Fruit fly (Drosophila melanogaster) whole organism, prepupa: Measurements from ENCODE around the gene PGS1.

ENCODE experiments used
- Blimp-1 ChIP-seq: fragments of 200-800 bp; sonication (Bioruptor generic); optimal IDR thresholded peaks from 3 replicates; lab custom pipeline; 2017; ENCODE audit warnings: missing biosample characterization, missing genetic modification characterization, mild to moderate bottlenecking, moderate library complexity, missing genetic modification reagents
- CG11762 ChIP-seq: fragments of 200-800 bp; sonication (Bioruptor generic); optimal IDR thresholded peaks from 3 replicates; lab custom pipeline; 2016; ENCODE audit warnings: missing biosample characterization, missing genetic modification characterization; ENCODE audit not compliant: insufficient read depth
- CG15336 ChIP-seq: fragments of 200-800 bp; sonication (Bioruptor generic); IDR thresholded peaks from 2 replicates; pipeline ENCODE4 v1.3.6; 2022; ENCODE audit warnings: missing biosample characterization, missing genetic modification characterization
- CG16779 ChIP-seq: fragments of 200-800 bp; sonication (Bioruptor generic); optimal IDR thresholded peaks from 3 replicates; lab custom pipeline; 2017; ENCODE audit warnings: missing biosample characterization, mild to moderate bottlenecking, missing genetic modification characterization
- CG3032 ChIP-seq: fragments of 200-800 bp; optimal IDR thresholded peaks from 2 replicates; lab custom pipeline; 2019; ENCODE audit warnings: missing biosample characterization, mild to moderate bottlenecking, missing genetic modification characterization, moderate library complexity
- CG31627 ChIP-seq: fragments of 200-800 bp; sonication (Bioruptor generic); optimal IDR thresholded peaks from 3 replicates; lab custom pipeline; 2016; ENCODE audit warnings: missing biosample characterization, missing genetic modification characterization
- CG32006 ChIP-seq: fragments of 200-800 bp; sonication (Bioruptor generic); optimal IDR thresholded peaks from 3 replicates; lab custom pipeline; 2017; ENCODE audit warnings: missing biosample characterization, mild to moderate bottlenecking, missing genetic modification characterization
- CG3919 ChIP-seq: fragments of 200-800 bp; sonication (Bioruptor generic); optimal IDR thresholded peaks from 3 replicates; lab custom pipeline; 2016; ENCODE audit warnings: missing biosample characterization, missing genetic modification characterization
- CG4318 ChIP-seq: fragments of 200-800 bp; sonication (Bioruptor generic); optimal IDR thresholded peaks from 3 replicates; lab custom pipeline; 2017; ENCODE audit warnings: missing biosample characterization, mild to moderate bottlenecking, missing genetic modification characterization
- CG6163 ChIP-seq: fragments of 200-800 bp; sonication (Bioruptor generic); IDR thresholded peaks from 3 replicates; pipeline ENCODE4 v1.3.6; 2022; ENCODE audit warnings: missing biosample characterization, missing genetic modification characterization
- CG6792 ChIP-seq: fragments of 200-800 bp; sonication (Bioruptor generic); optimal IDR thresholded peaks from 3 replicates; lab custom pipeline; 2016; ENCODE audit warnings: missing biosample characterization, missing genetic modification characterization
- CG6808 ChIP-seq: fragments of 200-800 bp; sonication (Bioruptor generic); optimal IDR thresholded peaks from 3 replicates; lab custom pipeline; 2017; ENCODE audit warnings: missing biosample characterization, missing genetic modification characterization, mild to moderate bottlenecking, moderate library complexity, missing genetic modification reagents
- CG7368 ChIP-seq: fragments of 200-800 bp; sonication (Bioruptor generic); optimal IDR thresholded peaks from 3 replicates; lab custom pipeline; 2016; ENCODE audit warnings: missing biosample characterization, missing genetic modification characterization
- CG8119 ChIP-seq: fragments of 200-800 bp; sonication (Bioruptor generic); IDR thresholded peaks from 3 replicates; pipeline ENCODE4 v1.3.6; 2022; ENCODE audit warnings: missing biosample characterization, missing genetic modification characterization
- CG8319 ChIP-seq: fragments of 200-800 bp; sonication (Bioruptor generic); optimal IDR thresholded peaks from 3 replicates; lab custom pipeline; 2016; ENCODE audit warnings: missing biosample characterization, missing genetic modification characterization
- CG8632 ChIP-seq: fragments of 200-800 bp; sonication (Bioruptor generic); optimal IDR thresholded peaks from 3 replicates; lab custom pipeline; 2016; ENCODE audit warnings: missing biosample characterization, missing genetic modification characterization
- CG9139 ChIP-seq: fragments of 200-800 bp; sonication (Bioruptor generic); optimal IDR thresholded peaks from 3 replicates; lab custom pipeline; 2017; ENCODE audit warnings: missing biosample characterization, mild to moderate bottlenecking, missing genetic modification characterization
- Eip75B ChIP-seq: fragments of 200-800 bp; sonication (Bioruptor generic); optimal IDR thresholded peaks from 3 replicates; lab custom pipeline; 2016; ENCODE audit warnings: missing biosample characterization, missing genetic modification characterization
- Eip78C ChIP-seq: fragments of 200-800 bp; sonication (Bioruptor generic); peaks from one replicate; lab custom pipeline; 2016; ENCODE audit warnings: missing biosample characterization, missing genetic modification characterization
- Eip93F ChIP-seq: fragments of 200-800 bp; sonication (Bioruptor generic); optimal IDR thresholded peaks from 2 replicates; lab custom pipeline; 2016; ENCODE audit warnings: missing biosample characterization, mild to moderate bottlenecking, missing genetic modification characterization
- Ets21C ChIP-seq: fragments of 200-800 bp; sonication (Bioruptor generic); optimal IDR thresholded peaks from 3 replicates; lab custom pipeline; 2016; ENCODE audit warnings: missing biosample characterization, missing genetic modification characterization
- Ets96B ChIP-seq: fragments of 200-800 bp; optimal IDR thresholded peaks from 2 replicates; lab custom pipeline; 2019; ENCODE audit warnings: missing biosample characterization, mild to moderate bottlenecking, missing genetic modification characterization, moderate library complexity
- Hr38 ChIP-seq: sonication (Bioruptor generic); optimal IDR thresholded peaks from 2 replicates; lab custom pipeline; 2016; ENCODE audit warnings: missing biosample characterization, missing genetic modification characterization
- Met ChIP-seq: fragments of 200-800 bp; sonication (Bioruptor generic); optimal IDR thresholded peaks from 3 replicates; lab custom pipeline; 2016; ENCODE audit warnings: missing biosample characterization, missing genetic modification characterization
- OdsH ChIP-seq: fragments of 200-800 bp; sonication (Bioruptor generic); optimal IDR thresholded peaks from 3 replicates; lab custom pipeline; 2016; ENCODE audit warnings: missing biosample characterization, missing genetic modification characterization
- Smox ChIP-seq: fragments of 200-800 bp; sonication (Bioruptor generic); optimal IDR thresholded peaks from 3 replicates; lab custom pipeline; 2016; ENCODE audit warnings: missing biosample characterization, missing genetic modification characterization
- Sox14 ChIP-seq: fragments of 200-800 bp; sonication (Bioruptor generic); optimal IDR thresholded peaks from 3 replicates; lab custom pipeline; 2016; ENCODE audit warnings: missing biosample characterization, missing genetic modification characterization
- Sox15 ChIP-seq: fragments of 200-800 bp; sonication (Bioruptor generic); optimal IDR thresholded peaks from 3 replicates; lab custom pipeline; 2016; ENCODE audit warnings: missing biosample characterization, missing genetic modification characterization
- acj6 ChIP-seq: fragments of 200-800 bp; sonication (Bioruptor generic); optimal IDR thresholded peaks from 3 replicates; lab custom pipeline; 2016; ENCODE audit warnings: missing biosample characterization, missing genetic modification characterization
- cyc ChIP-seq: fragments of 200-800 bp; sonication (Bioruptor generic); optimal IDR thresholded peaks from 3 replicates; lab custom pipeline; 2016; ENCODE audit warnings: missing biosample characterization, missing genetic modification characterization
- dac ChIP-seq: fragments of 200-800 bp; sonication (Bioruptor generic); optimal IDR thresholded peaks from 2 replicates; lab custom pipeline; 2017; ENCODE audit warnings: missing biosample characterization, mild to moderate bottlenecking, missing genetic modification characterization
- dsx ChIP-seq: fragments of 200-800 bp; optimal IDR thresholded peaks from 3 replicates; lab custom pipeline; 2019; ENCODE audit warnings: missing biosample characterization, mild to moderate bottlenecking, missing genetic modification characterization, moderate library complexity; ENCODE audit not compliant: poor library complexity, severe bottlenecking
- eg ChIP-seq: fragments of 200-800 bp; sonication (Bioruptor generic); IDR thresholded peaks from 3 replicates; pipeline ENCODE4 v1.3.6; 2022; ENCODE audit warnings: missing biosample characterization, missing genetic modification characterization
- esn ChIP-seq: fragments of 200-800 bp; sonication (Bioruptor generic); optimal IDR thresholded peaks from 2 replicates; lab custom pipeline; 2016; ENCODE audit warnings: missing biosample characterization, mild to moderate bottlenecking, missing genetic modification characterization, moderate library complexity
- fd59A ChIP-seq: fragments of 200-800 bp; sonication (Bioruptor generic); optimal IDR thresholded peaks from 2 replicates; lab custom pipeline; 2017; ENCODE audit warnings: missing biosample characterization, mild to moderate bottlenecking, missing genetic modification characterization, missing genetic modification reagents
- fd85E ChIP-seq: fragments of 200-800 bp; sonication (Bioruptor generic); optimal IDR thresholded peaks from 3 replicates; lab custom pipeline; 2016; ENCODE audit warnings: missing biosample characterization, missing genetic modification characterization
- fkh ChIP-seq: fragments of 200-800 bp; sonication (Bioruptor generic); optimal IDR thresholded peaks from 3 replicates; lab custom pipeline; 2017; ENCODE audit warnings: missing biosample characterization, mild to moderate bottlenecking, missing genetic modification characterization, moderate library complexity
- lz ChIP-seq: fragments of 200-800 bp; sonication (Bioruptor generic); optimal IDR thresholded peaks from 3 replicates; lab custom pipeline; 2016; ENCODE audit warnings: missing biosample characterization, missing genetic modification characterization
- net ChIP-seq: fragments of 200-800 bp; sonication (Bioruptor generic); optimal IDR thresholded peaks from 3 replicates; lab custom pipeline; 2016; ENCODE audit warnings: missing biosample characterization, missing genetic modification characterization
- salr ChIP-seq, 2 experiments: fragments of 200-800 bp; sonication (Bioruptor generic); optimal IDR thresholded peaks; 3 replicates each; lab custom pipeline; 2016 to 2018; ENCODE audit warnings: missing biosample characterization in 2 of 2, missing genetic modification characterization in 2 of 2, mild to moderate bottlenecking in 1 of 2
- ss ChIP-seq, 2 experiments: fragments of 200-800 bp; sonication (Bioruptor generic); optimal IDR thresholded peaks; 2 replicates in 1 of 2; 3 replicates in 1 of 2; lab custom pipeline; 2017 to 2018; ENCODE audit warnings: mild to moderate bottlenecking in 2 of 2, missing biosample characterization in 2 of 2, missing genetic modification characterization in 2 of 2, moderate library complexity in 1 of 2
- svp ChIP-seq: fragments of 200-800 bp; sonication (Bioruptor generic); peaks from one replicate; lab custom pipeline; 2016; ENCODE audit warnings: missing biosample characterization, missing genetic modification characterization
- topi ChIP-seq: fragments of 200-800 bp; sonication (Bioruptor generic); optimal IDR thresholded peaks from 3 replicates; lab custom pipeline; 2016; ENCODE audit warnings: missing biosample characterization, missing genetic modification characterization
- vri ChIP-seq: fragments of 200-800 bp; sonication (Bioruptor generic); optimal IDR thresholded peaks from 3 replicates; lab custom pipeline; 2016; ENCODE audit warnings: missing biosample characterization, mild to moderate bottlenecking, missing genetic modification characterization

Gene PGS1

dm6 chr3R:18787237-18787636 lies 41.4 kb upstream of the PGS1 start (continued):
- TF ChIP-seq Sox14 (GFP tag; lab: Kevin White, UChicago) (peak; percentile 19), Smox (GFP tag; lab: Kevin White, UChicago) (peak; percentile 30), ss (GFP tag; optimal IDR thresholded peaks at IDR 0.05; lab: Kevin White, UChicago) (no peak), net (GFP tag; lab: Kevin White, UChicago) (no peak), lz (GFP tag; lab: Kevin White, UChicago) (peak; percentile 30), acj6 (peak; percentile 45), Ets96B (tag; lab: Kevin White, UChicago) (peak; percentile 81), CG6163 (GFP tag; lab: Robert Waterston, UW) (peak; percentile 83), Eip75B (GFP tag; lab: Kevin White, UChicago) (peak; percentile 38), CG9139 (GFP tag; lab: Kevin White, UChicago) (no peak), dac (GFP tag; lab: Kevin White, UChicago) (no peak), CG8319 (GFP tag; lab: Kevin White, UChicago) (peak; percentile 72), OdsH (GFP tag; lab: Kevin White, UChicago) (peak; percentile 44), CG4318 (peak; percentile 10), CG7368 (peak; percentile 68)

dm6 chr3R:18785741-18786140 lies 39.9 kb upstream of the PGS1 start:
- TF ChIP-seq Blimp-1 (peak; percentile 59), fkh (peak; percentile 50), esn (GFP tag; lab: Kevin White, UChicago) (no peak), svp (GFP tag; lab: Kevin White, UChicago) (peak; percentile 53), Eip78C (GFP tag; lab: Kevin White, UChicago) (peak; percentile 59), topi (GFP tag; lab: Kevin White, UChicago) (no peak)

- TF ChIP-seq Eip75B (GFP tag; lab: Kevin White, UChicago) (no peak), CG32006 (no peak)
Measured at dm6 chr3R:18783191-18783590, 37.4 kb upstream of the PGS1 start.

dm6 chr3R:18758548-18759257 lies 12.9 kb upstream of the PGS1 start, which contains the start of gene Epg5:
Gene Epg5, minus strand, starts transcription at chr3R:18758873.
- TF ChIP-seq dsx: no peak
- no peak for TF ChIP-seq CG8319 (GFP tag; lab: Kevin White, UChicago)
- TF ChIP-seq net (GFP tag; lab: Kevin White, UChicago): no peak
- TF ChIP-seq CG3919 (GFP tag; lab: Kevin White, UChicago): no peak
- peak; percentile 86 for TF ChIP-seq CG31627 (GFP tag; lab: Kevin White, UChicago)
- peak; percentile 88 for TF ChIP-seq esn (GFP tag; lab: Kevin White, UChicago)
- TF ChIP-seq eg (GFP tag; lab: Robert Waterston, UW): peak; percentile 37; the same call in 1 of the 3 replicates
- TF ChIP-seq CG16779 (tag; lab: Kevin White, UChicago): no peak
- peak; percentile 79 for TF ChIP-seq cyc (GFP tag; lab: Kevin White, UChicago)
- peak; percentile 67 for TF ChIP-seq Sox15 (GFP tag; lab: Kevin White, UChicago)
- no peak for TF ChIP-seq CG11762 (GFP tag; lab: Kevin White, UChicago)
- TF ChIP-seq Ets21C: no peak
- TF ChIP-seq fd59A (GFP tag; lab: Kevin White, UChicago): peak; percentile 32
- TF ChIP-seq CG3032: no peak
- peak; percentile 94 for TF ChIP-seq Sox14 (GFP tag; lab: Kevin White, UChicago)
- no peak for TF ChIP-seq topi (GFP tag; lab: Kevin White, UChicago)
- TF ChIP-seq vri (GFP tag; lab: Kevin White, UChicago): no peak
- TF ChIP-seq fd85E (GFP tag; lab: Kevin White, UChicago): no peak
- no peak for TF ChIP-seq Eip78C (GFP tag; lab: Kevin White, UChicago)
- peak; percentile 93 for TF ChIP-seq svp (GFP tag; lab: Kevin White, UChicago)
- TF ChIP-seq lz (GFP tag; lab: Kevin White, UChicago): peak; percentile 87
- TF ChIP-seq CG8119 (GFP tag; lab: Robert Waterston, UW): no peak
- peak; percentile 70 for TF ChIP-seq CG6792
- no peak for TF ChIP-seq CG9139 (GFP tag; lab: Kevin White, UChicago)
- peak; percentile 53 for TF ChIP-seq CG8632 (GFP tag; lab: Kevin White, UChicago)
- TF ChIP-seq CG6808 (GFP tag; lab: Kevin White, UChicago): peak; percentile 100
- no peak for TF ChIP-seq Met (GFP tag; lab: Kevin White, UChicago)
- TF ChIP-seq Eip75B (GFP tag; lab: Kevin White, UChicago): no peak
- TF ChIP-seq salr (GFP tag; optimal IDR thresholded peaks at IDR 0.05; lab: Kevin White, UChicago): peak in 1 of 2 experiments; percentile 42
- peak; percentile 25 for TF ChIP-seq Eip93F (GFP tag; lab: Kevin White, UChicago)
- 0 out of 2 replicates have a peak, but pooled peaks have one; percentile 11 for TF ChIP-seq CG15336 (GFP tag; lab: Robert Waterston, UW)
- TF ChIP-seq Hr38 (GFP tag; lab: Kevin White, UChicago): no peak
